Fruit fly (Drosophila melanogaster): Measurements from ENCODE around the gene ro.

The ro gene

DNA sequence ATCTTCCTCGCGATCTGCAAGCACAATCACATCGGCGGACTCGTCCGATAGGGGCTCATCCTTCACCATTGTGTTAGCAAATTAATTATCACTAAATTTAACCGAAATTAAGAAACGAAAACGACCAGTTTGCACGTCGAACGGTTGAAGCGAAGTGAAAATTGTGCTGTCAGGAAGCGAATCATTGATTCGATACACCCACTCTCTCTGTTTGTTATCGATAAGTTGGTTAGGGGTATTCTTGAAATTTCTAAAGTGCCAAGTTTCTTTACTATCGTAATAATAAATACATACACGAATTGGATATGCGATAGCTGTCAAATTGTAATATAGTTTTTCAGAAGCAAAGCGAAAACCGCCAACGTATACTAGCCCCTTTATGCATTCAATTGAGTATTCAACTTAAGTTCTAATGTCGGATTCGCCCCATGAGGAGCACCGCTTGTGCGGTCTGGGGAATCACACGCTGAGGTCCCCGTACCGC, 5.4 kb downstream of the ro start, which contains the start of gene Rb97D (continued):
- peak; percentile 83 for TF ChIP-seq CG18599 (GFP tag; optimal IDR thresholded peaks at IDR 0.05)
- peak; percentile 71 for TF ChIP-seq CG14014 (GFP tag; IDR thresholded peaks at IDR 0.05)
- no peak for TF ChIP-seq Kr (GFP tag; optimal IDR thresholded peaks at IDR 0.05)
- TF ChIP-seq Dad (GFP tag; optimal IDR thresholded peaks at IDR 0.05): peak; percentile 47
- peak; percentile 87 for TF ChIP-seq CG15514 (GFP tag; optimal IDR thresholded peaks at IDR 0.05)
- peak; percentile 66 for TF ChIP-seq CG33557 (GFP tag; optimal IDR thresholded peaks at IDR 0.05)
- no peak for TF ChIP-seq Lim3 (GFP tag; IDR thresholded peaks at IDR 0.05)
- TF ChIP-seq gro (GFP tag; optimal IDR thresholded peaks at IDR 0.05): peak; percentile 75
- peak; percentile 41 for TF ChIP-seq lbe (GFP tag; optimal IDR thresholded peaks at IDR 0.05)
- peak; percentile 67 for TF ChIP-seq pum (GFP tag; optimal IDR thresholded peaks at IDR 0.05)
- TF ChIP-seq CG12659 (GFP tag; optimal IDR thresholded peaks at IDR 0.05): peak; percentile 72
- TF ChIP-seq Awh (GFP tag; IDR thresholded peaks at IDR 0.05): peak; percentile 43; the same call in 1 of the 2 replicates
- TF ChIP-seq stwl (tag; optimal IDR thresholded peaks at IDR 0.05): peak; percentile 70
- peak; percentile 73 for TF ChIP-seq B-H2 (GFP tag; optimal IDR thresholded peaks at IDR 0.05)
- no peak for TF ChIP-seq pros (GFP tag; optimal IDR thresholded peaks at IDR 0.05)
- TF ChIP-seq slbo (GFP tag; IDR thresholded peaks at IDR 0.05): peak; percentile 83
- TF ChIP-seq CG10274 (GFP tag; optimal IDR thresholded peaks at IDR 0.05): no peak
- TF ChIP-seq CG9609 (GFP tag; optimal IDR thresholded peaks at IDR 0.05): peak; percentile 52
- peak; percentile 70 for TF ChIP-seq Fer3 (tag; optimal IDR thresholded peaks at IDR 0.05)
- TF ChIP-seq CG4617 (GFP tag; optimal IDR thresholded peaks at IDR 0.05; ENCODE audit: borderline replicate concordance): peak; percentile 67
- TF ChIP-seq HLHmδ (GFP tag; optimal IDR thresholded peaks at IDR 0.05): no peak
- 0 out of 2 replicates have a peak, but pooled peaks have one; percentile 6 for TF ChIP-seq CG7372 (GFP tag; IDR thresholded peaks at IDR 0.05)
- peak; percentile 65 for TF ChIP-seq CHES-1-like (GFP tag; optimal IDR thresholded peaks at IDR 0.05)
- peak; percentile 62 for TF ChIP-seq CG18262 (tag; optimal IDR thresholded peaks at IDR 0.05)
- peak; percentile 67 for TF ChIP-seq sug (tag; optimal IDR thresholded peaks at IDR 0.05)
- TF ChIP-seq gem (tag; optimal IDR thresholded peaks at IDR 0.05): peak; percentile 78
- peak; percentile 12 for TF ChIP-seq salm (tag; optimal IDR thresholded peaks at IDR 0.05)
- TF ChIP-seq inv (GFP tag; IDR thresholded peaks at IDR 0.05; ENCODE audit: partially characterized antibody): peak; percentile 73
- TF ChIP-seq CG4854 (GFP tag; optimal IDR thresholded peaks at IDR 0.05): peak; percentile 34
- peak; percentile 31 for TF ChIP-seq CG1233 (GFP tag; optimal IDR thresholded peaks at IDR 0.05)
- peak; percentile 26 for TF ChIP-seq CG11723 (GFP tag; optimal IDR thresholded peaks at IDR 0.05)
- TF ChIP-seq eve (GFP tag; optimal IDR thresholded peaks at IDR 0.05): no peak
- no peak for TF ChIP-seq CG8281 (tag; optimal IDR thresholded peaks at IDR 0.05)
- peak; percentile 67 for TF ChIP-seq luna (GFP tag; optimal IDR thresholded peaks at IDR 0.05)
- peak; percentile 61 for TF ChIP-seq CG10654 (GFP tag; optimal IDR thresholded peaks at IDR 0.05)
- TF ChIP-seq h (optimal IDR thresholded peaks at IDR 0.05): no peak
- peak; percentile 7 for TF ChIP-seq Sry-β (GFP tag; optimal IDR thresholded peaks at IDR 0.05)
- peak; percentile 82 for TF ChIP-seq vnd (GFP tag; IDR thresholded peaks at IDR 0.05; ENCODE audit: partially characterized antibody)
- TF ChIP-seq Bdp1 (GFP tag; optimal IDR thresholded peaks at IDR 0.05): peak; percentile 56
- TF ChIP-seq CG10267 (tag; optimal IDR thresholded peaks at IDR 0.05): peak; percentile 65
- TF ChIP-seq repo (GFP tag; optimal IDR thresholded peaks at IDR 0.05): peak; percentile 53
- peak; percentile 38 for TF ChIP-seq NfI (GFP tag; optimal IDR thresholded peaks at IDR 0.05)
- peak; percentile 59 for TF ChIP-seq Blimp-1 (GFP tag; optimal IDR thresholded peaks at IDR 0.05)
- no peak for TF ChIP-seq br (optimal IDR thresholded peaks at IDR 0.05)
- TF ChIP-seq cato (GFP tag; optimal IDR thresholded peaks at IDR 0.05; ENCODE audit: borderline replicate concordance): no peak
- TF ChIP-seq CG11247 (GFP tag; IDR thresholded peaks at IDR 0.05): peak; percentile 51
- TF ChIP-seq Spps (tag; optimal IDR thresholded peaks at IDR 0.05): peak; percentile 23
- no peak for TF ChIP-seq Dip3 (GFP tag; optimal IDR thresholded peaks at IDR 0.05)
- peak; percentile 62 for TF ChIP-seq shn (GFP tag; optimal IDR thresholded peaks at IDR 0.05)
- peak; percentile 3 for TF ChIP-seq tup (GFP tag; optimal IDR thresholded peaks at IDR 0.05)

Data from whole organism, embryonic.